In genomic region chrII:6713003-6713402, ce11 we compare ENCODE assay signal across 2 worm cellular contexts.
TF ChIP-seq lines count a peak whose summit lies in the region.

No protein-coding gene starts in this region.

TF ChIP-seq in whole organism, L4 larva, 104 proteins besides CTCF, POLR2A, EP300 and RAD21:
- TF ChIP-seq fos-1 (tag; optimal IDR thresholded peaks at IDR 0.05; lab: Kevin White, UChicago) (no peak), aha-1 (tag; lab: Kevin White, UChicago) (peak; percentile 45)

TF ChIP-seq in whole organism, mixed stage, embryonic, 35 proteins besides CTCF, POLR2A, EP300 and RAD21:
- no peak for TF ChIP-seq sem-2 (GFP tag; optimal IDR thresholded peaks at IDR 0.05; lab: Kevin White, UChicago)
- no peak for TF ChIP-seq ceh-43 (GFP tag; optimal IDR thresholded peaks at IDR 0.05; lab: Kevin White, UChicago)
- peak; percentile 51 for TF ChIP-seq elt-1 (tag; optimal IDR thresholded peaks at IDR 0.05; lab: Kevin White, UChicago; ENCODE audit: borderline replicate concordance, insufficient read depth)
- TF ChIP-seq zip-8 (tag; optimal IDR thresholded peaks at IDR 0.05; lab: Kevin White, UChicago) = no peak
- peak; percentile 32 for TF ChIP-seq unc-62 (GFP tag; optimal IDR thresholded peaks at IDR 0.05; lab: Kevin White, UChicago)
- TF ChIP-seq ham-2 (GFP tag; optimal IDR thresholded peaks at IDR 0.05; lab: Kevin White, UChicago) = peak; percentile 84
- TF ChIP-seq unc-39 (tag; optimal IDR thresholded peaks at IDR 0.05; lab: Kevin White, UChicago) = no peak
- TF ChIP-seq nhr-237 (tag; optimal IDR thresholded peaks at IDR 0.05; lab: Kevin White, UChicago) = no peak
- no peak for TF ChIP-seq cnd-1 (tag; optimal IDR thresholded peaks at IDR 0.05; lab: Kevin White, UChicago)

Comparison
In these comparisons a context has a peak if more than half of its experiments do, and no peak if none do; other contexts are left out.
1. Of the 12 proteins assayed by ChIP-seq in both whole organism, L4 larva and whole organism, mixed stage, embryonic: peak only in whole organism, L4 larva: none; only in whole organism, mixed stage, embryonic: unc-62; in both: none; in neither: 11.